Worm (Caenorhabditis elegans) whole organism, L4 larva: ENCODE measurements around the gene scl-13.

ENCODE experiments used
- F44E2.7 ChIP-seq: fragments of 200-800 bp; sonication (Bioruptor generic); IDR thresholded peaks from 2 replicates; pipeline ENCODE4 v2.1.2; 2022; ENCODE audit warnings: missing genetic modification characterization, missing compliant biosample characterization
- R02D3.7 ChIP-seq: fragments of 150-350 bp; sonication (generic microtip); optimal IDR thresholded peaks from 3 replicates; lab custom pipeline; 2014; ENCODE audit warnings: missing biosample characterization, missing genetic modification characterization
- T26A8.4 ChIP-seq: fragments of 200-800 bp; sonication (Bioruptor generic); IDR thresholded peaks from 2 replicates; pipeline ENCODE4 v1.3.6; 2022; ENCODE audit warnings: missing genetic modification characterization, missing compliant biosample characterization
- Y5F2A.4 ChIP-seq: fragments of 200-800 bp; sonication (Bioruptor generic); optimal IDR thresholded peaks from 2 replicates; lab custom pipeline; 2018; ENCODE audit warnings: mild to moderate bottlenecking, missing genetic modification characterization, missing compliant biosample characterization
- Y75B8A.6 ChIP-seq: fragments of 200-800 bp; sonication (Bioruptor generic); IDR thresholded peaks from 2 replicates; pipeline ENCODE4 v1.3.6; 2022; ENCODE audit warnings: missing genetic modification reagents, missing genetic modification characterization, missing compliant biosample characterization
- ZK337.2 ChIP-seq: fragments of 200-800 bp; sonication (Bioruptor generic); IDR thresholded peaks from 2 replicates; pipeline ENCODE4 v1.3.6; 2022; ENCODE audit warnings: missing genetic modification reagents, missing genetic modification characterization, missing compliant biosample characterization
- aha-1 ChIP-seq: fragments of 150-350 bp; peaks from one replicate; lab custom pipeline; 2014; ENCODE audit warnings: missing biosample characterization, missing genetic modification characterization
- aly-2 ChIP-seq: sonication (generic microtip); optimal IDR thresholded peaks from 2 replicates; lab custom pipeline; 2018; ENCODE audit warnings: missing biosample characterization, missing genetic modification characterization
- arid-1 ChIP-seq: fragments of 200-800 bp; sonication (Bioruptor generic); conservative IDR thresholded peaks from 2 replicates; pipeline ENCODE4 v1.3.6; 2022; ENCODE audit warnings: missing genetic modification reagents, missing genetic modification characterization, missing compliant biosample characterization
- ceh-28 ChIP-seq: fragments of 150-350 bp; optimal IDR thresholded peaks from 2 replicates; lab custom pipeline; 2014; ENCODE audit warnings: missing biosample characterization, missing genetic modification reagents, missing genetic modification characterization
- ceh-62 ChIP-seq: sonication (generic microtip); optimal IDR thresholded peaks from 2 replicates; lab custom pipeline; 2017; ENCODE audit warnings: missing biosample characterization, missing genetic modification characterization
- ceh-82 ChIP-seq: sonication (generic microtip); optimal IDR thresholded peaks from 2 replicates; lab custom pipeline; 2017; ENCODE audit warnings: missing biosample characterization, missing genetic modification characterization
- ces-1 ChIP-seq: fragments of 150-350 bp; sonication (generic microtip); optimal IDR thresholded peaks from 4 replicates; lab custom pipeline; 2014; ENCODE audit warnings: missing biosample characterization, missing genetic modification reagents, missing genetic modification characterization
- daf-16 ChIP-seq, 3 experiments: sonication (generic microtip); optimal IDR thresholded peaks; 2 replicates each; lab custom pipeline; 2016 to 2017; ENCODE audit warnings: missing genetic modification characterization in 3 of 3, missing genetic modification reagents in 3 of 3, mild to moderate bottlenecking in 2 of 3, missing compliant biosample characterization in 2 of 3, missing biosample characterization in 1 of 3, moderate library complexity in 1 of 3
- dmd-6 ChIP-seq: fragments of 200-800 bp; sonication (Bioruptor generic); IDR thresholded peaks from 2 replicates; pipeline ENCODE4 v1.3.6; 2022; ENCODE audit warnings: missing genetic modification reagents, missing genetic modification characterization, missing compliant biosample characterization
- dmd-8 ChIP-seq: fragments of 200-800 bp; sonication (Bioruptor generic); IDR thresholded peaks from 2 replicates; pipeline ENCODE4 v1.3.6; 2022; ENCODE audit warnings: missing genetic modification characterization, missing compliant biosample characterization
- dpl-1 ChIP-seq: fragments of 150-350 bp; optimal IDR thresholded peaks from 2 replicates; lab custom pipeline; 2014; ENCODE audit warnings: missing biosample characterization, missing genetic modification reagents, missing genetic modification characterization
- duxl-1 ChIP-seq: sonication (generic microtip); optimal IDR thresholded peaks from 2 replicates; lab custom pipeline; 2016; ENCODE audit warnings: mild to moderate bottlenecking, missing genetic modification characterization, moderate library complexity, missing compliant biosample characterization; ENCODE audit not compliant: poor library complexity
- dve-1 ChIP-seq: sonication (generic microtip); optimal IDR thresholded peaks from 2 replicates; lab custom pipeline; 2017; ENCODE audit warnings: antibody characterized with exemption, mild to moderate bottlenecking, missing genetic modification characterization, missing compliant biosample characterization; ENCODE audit not compliant: insufficient read depth
- egl-43 ChIP-seq: fragments of 200-800 bp; sonication (Bioruptor generic); IDR thresholded peaks from 2 replicates; pipeline ENCODE4 v1.3.6; 2022; ENCODE audit warnings: missing genetic modification reagents, missing genetic modification characterization, missing compliant biosample characterization
- fkh-10 ChIP-seq: fragments of 150-350 bp; optimal IDR thresholded peaks from 2 replicates; lab custom pipeline; 2014; ENCODE audit warnings: missing biosample characterization, missing genetic modification reagents, missing genetic modification characterization
- fos-1 ChIP-seq: fragments of 150-350 bp; optimal IDR thresholded peaks from 2 replicates; lab custom pipeline; 2014; ENCODE audit warnings: missing biosample characterization, missing genetic modification characterization
- hlh-11 ChIP-seq: fragments of 200-800 bp; sonication (Bioruptor generic); optimal IDR thresholded peaks from 2 replicates; lab custom pipeline; 2018; ENCODE audit warnings: mild to moderate bottlenecking, missing genetic modification characterization, missing compliant biosample characterization
- hmg-1.1 ChIP-seq: fragments of 200-800 bp; sonication (Bioruptor generic); IDR thresholded peaks from 2 replicates; pipeline ENCODE4 v1.3.6; 2022; ENCODE audit warnings: missing genetic modification reagents, missing genetic modification characterization, missing compliant biosample characterization
- jun-1 ChIP-seq: fragments of 150-350 bp; optimal IDR thresholded peaks from 2 replicates; lab custom pipeline; 2014; ENCODE audit warnings: missing biosample characterization, missing genetic modification reagents, missing genetic modification characterization
- lim-7 ChIP-seq: fragments of 200-800 bp; sonication (Bioruptor generic); IDR thresholded peaks from 2 replicates; pipeline ENCODE4 v1.3.6; 2022; ENCODE audit warnings: missing genetic modification characterization, missing compliant biosample characterization
- lin-13 ChIP-seq: fragments of 150-350 bp; optimal IDR thresholded peaks from 2 replicates; lab custom pipeline; 2014; ENCODE audit warnings: missing biosample characterization, missing genetic modification reagents, missing genetic modification characterization
- lin-15B ChIP-seq: fragments of 150-350 bp; sonication (generic microtip); optimal IDR thresholded peaks from 3 replicates; lab custom pipeline; 2014; ENCODE audit warnings: missing biosample characterization, missing genetic modification characterization
- lin-39 ChIP-seq: fragments of 150-350 bp; optimal IDR thresholded peaks from 2 replicates; lab custom pipeline; 2014; ENCODE audit warnings: missing biosample characterization, missing genetic modification reagents, missing genetic modification characterization
- mdl-1 ChIP-seq, 2 experiments: fragments of 150-350 bp in 1 of 2; sonication (generic microtip) in 1 of 2; optimal IDR thresholded peaks; 2 replicates each; lab custom pipeline; 2014 to 2017; ENCODE audit warnings: missing biosample characterization in 2 of 2, missing genetic modification characterization in 2 of 2
- mep-1 ChIP-seq: fragments of 150-350 bp; sonication (generic microtip); optimal IDR thresholded peaks from 3 replicates; lab custom pipeline; 2014; ENCODE audit warnings: missing biosample characterization, missing genetic modification characterization
- mxl-3 ChIP-seq: fragments of 200-800 bp; sonication (Bioruptor generic); optimal IDR thresholded peaks from 2 replicates; lab custom pipeline; 2018; ENCODE audit warnings: mild to moderate bottlenecking, missing genetic modification characterization, missing compliant biosample characterization
- nhr-102 ChIP-seq: sonication (generic microtip); optimal IDR thresholded peaks from 2 replicates; lab custom pipeline; 2016; ENCODE audit warnings: mild to moderate bottlenecking, missing genetic modification characterization, moderate library complexity, missing compliant biosample characterization
- nhr-41 ChIP-seq: fragments of 200-800 bp; sonication (Bioruptor generic); IDR thresholded peaks from 2 replicates; pipeline ENCODE4 v1.3.6; 2022; ENCODE audit warnings: missing genetic modification reagents, missing genetic modification characterization, missing compliant biosample characterization
- nhr-77 ChIP-seq: fragments of 150-350 bp; optimal IDR thresholded peaks from 2 replicates; lab custom pipeline; 2014; ENCODE audit warnings: missing biosample characterization, missing genetic modification characterization
- pha-4 ChIP-seq, 2 experiments: fragments of 150-350 bp in 1 of 2; fragments of 200-800 bp in 1 of 2; sonication (Bioruptor generic) in 1 of 2; IDR thresholded peaks in 1 of 2; optimal IDR thresholded peaks in 1 of 2; 2 replicates each; pipeline versions ENCODE4 v1.3.6 to Lab custom; 2014 to 2022; ENCODE audit warnings: missing genetic modification characterization in 2 of 2, missing genetic modification reagents in 2 of 2, missing biosample characterization in 1 of 2, missing compliant biosample characterization in 1 of 2
- php-3 ChIP-seq: fragments of 200-800 bp; sonication (Bioruptor generic); IDR thresholded peaks from 2 replicates; pipeline ENCODE4 v1.3.6; 2022; ENCODE audit warnings: missing genetic modification reagents, missing genetic modification characterization, missing compliant biosample characterization
- pqm-1 ChIP-seq: sonication (generic microtip); optimal IDR thresholded peaks from 2 replicates; lab custom pipeline; 2017; ENCODE audit warnings: missing biosample characterization, missing genetic modification characterization
- rbr-2 ChIP-seq: sonication (generic microtip); optimal IDR thresholded peaks from 2 replicates; lab custom pipeline; 2016; ENCODE audit warnings: missing genotype, missing genetic modification characterization, missing compliant biosample characterization
- snpc-1.2 ChIP-seq: fragments of 200-800 bp; sonication (Bioruptor generic); IDR thresholded peaks from 2 replicates; pipeline ENCODE4 v1.3.6; 2022; ENCODE audit warnings: missing genetic modification reagents, missing genetic modification characterization, missing compliant biosample characterization
- spr-1 ChIP-seq: sonication (generic microtip); optimal IDR thresholded peaks from 2 replicates; lab custom pipeline; 2016; ENCODE audit warnings: mild to moderate bottlenecking, missing genetic modification characterization, missing compliant biosample characterization
- tag-97 ChIP-seq: fragments of 200-800 bp; sonication (Bioruptor generic); IDR thresholded peaks from 2 replicates; pipeline ENCODE4 v1.3.6; 2022; ENCODE audit warnings: missing genetic modification characterization, missing compliant biosample characterization
- unc-62 ChIP-seq, 3 experiments: fragments of 150-350 bp in 1 of 3; sonication (generic microtip); optimal IDR thresholded peaks in 2 of 3; peaks in 1 of 3; 1 replicate in 1 of 3; 2 replicates in 2 of 3; lab custom pipeline; 2014 to 2017; ENCODE audit warnings: missing biosample characterization in 3 of 3, missing genetic modification characterization in 3 of 3, missing genetic modification reagents in 3 of 3, missing genotype in 1 of 3
- zag-1 ChIP-seq: fragments of 150-350 bp; optimal IDR thresholded peaks from 2 replicates; lab custom pipeline; 2014; ENCODE audit warnings: missing biosample characterization, missing genetic modification characterization
- zip-11 ChIP-seq: fragments of 200-800 bp; sonication (Bioruptor generic); IDR thresholded peaks from 2 replicates; pipeline ENCODE4 v1.3.6; 2022; ENCODE audit warnings: missing genetic modification characterization, missing compliant biosample characterization

The scl-13 gene

ce11 chrV:3776946-3777345, 34.5 kb downstream of the scl-13 start (continued):
- TF ChIP-seq Y5F2A.4 (GFP tag; lab: Kevin White, UChicago) (no peak), pha-4 (GFP tag; IDR thresholded peaks at IDR 0.05; lab: Robert Waterston, UW) (no peak), pha-4 (tag; optimal IDR thresholded peaks at IDR 0.05; lab: Kevin White, UChicago) (peak; percentile 18), php-3 (0 out of 2 replicates have a peak, but pooled peaks have one; percentile 21), mxl-3 (GFP tag; lab: Kevin White, UChicago) (no peak), zip-11 (GFP tag; lab: Robert Waterston, UW) (no peak), mep-1 (peak; percentile 6), arid-1 (GFP tag; lab: Robert Waterston, UW) (no peak), hmg-1.1 (GFP tag; lab: Robert Waterston, UW) (no peak), dve-1 (tag; lab: Kevin White, UChicago) (peak; percentile 77), fkh-10 (GFP tag; lab: Kevin White, UChicago) (no peak), hlh-11 (peak; percentile 72), lin-13 (GFP tag; lab: Kevin White, UChicago) (no peak), pqm-1 (tag; lab: Kevin White, UChicago) (peak; percentile 52), dmd-8 (GFP tag; lab: Robert Waterston, UW) (0 out of 2 replicates have a peak, but pooled peaks have one; percentile 51), Y75B8A.6 (GFP tag; lab: Robert Waterston, UW) (no peak), nhr-102 (tag; lab: Kevin White, UChicago) (peak; percentile 9), unc-62 (GFP tag; optimal IDR thresholded peaks at IDR 0.05 in 1 of 2; lab: Kevin White, UChicago) (peak in 1 of 2 experiments; percentile 74), unc-62 (tag; optimal IDR thresholded peaks at IDR 0.05; lab: Kevin White, UChicago) (no peak), aha-1 (tag; lab: Kevin White, UChicago) (peak; percentile 100), jun-1 (no peak), ceh-62 (tag; lab: Kevin White, UChicago) (no peak)

- TF ChIP-seq daf-16 (GFP tag; optimal IDR thresholded peaks at IDR 0.05; lab: Kevin White, UChicago) (no peak), daf-16 (tag; optimal IDR thresholded peaks at IDR 0.05; lab: Kevin White, UChicago) (peak; percentile 29), Y75B8A.6 (GFP tag; lab: Robert Waterston, UW) (no peak), dpl-1 (GFP tag; lab: Kevin White, UChicago) (no peak)
These were observed 35.3 kb downstream of the scl-13 start, which contains the start of gene cysl-3 for ce11 chrV:3776086-3776589. cysl-3 (minus strand) TSS chrV:3776136.

DNA sequence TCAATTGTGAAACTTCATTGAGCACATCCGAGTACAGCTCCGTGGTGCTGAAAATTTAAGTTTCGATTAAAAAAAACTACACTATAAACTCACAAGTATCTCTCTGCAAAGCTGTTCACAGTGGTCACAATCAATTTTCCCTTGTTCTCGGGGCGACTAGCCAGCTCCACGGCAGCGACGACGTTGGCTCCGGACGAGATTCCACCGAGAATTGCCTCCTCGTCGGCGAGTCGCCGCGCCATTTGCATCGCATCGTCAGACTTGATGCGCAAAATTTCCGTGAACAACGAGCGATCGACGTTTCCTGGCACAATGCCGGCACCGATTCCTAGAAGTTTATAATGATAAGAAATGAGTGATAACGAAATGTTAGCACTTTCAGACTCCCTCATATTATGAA, 36.8 kb downstream of the scl-13 start:
- no peak for TF ChIP-seq duxl-1
- no peak for TF ChIP-seq dve-1 (tag; lab: Kevin White, UChicago)
- no peak for TF ChIP-seq ceh-82 (tag; lab: Kevin White, UChicago)
- TF ChIP-seq aly-2 (tag; lab: Kevin White, UChicago), result no peak
- TF ChIP-seq dmd-6 (GFP tag; lab: Robert Waterston, UW), result peak; percentile 18; the same call in 1 of the 2 replicates
- TF ChIP-seq hlh-11, result no peak
- no peak for TF ChIP-seq F44E2.7
- no peak for TF ChIP-seq T26A8.4 (GFP tag; lab: Robert Waterston, UW)
- no peak for TF ChIP-seq nhr-77 (tag; lab: Kevin White, UChicago)
- no peak for TF ChIP-seq nhr-41 (GFP tag; lab: Robert Waterston, UW)
- no peak for TF ChIP-seq fos-1
- TF ChIP-seq R02D3.7 (tag; lab: Kevin White, UChicago), result no peak
- no peak for TF ChIP-seq Y5F2A.4 (GFP tag; lab: Kevin White, UChicago)
- TF ChIP-seq ces-1 (GFP tag; lab: Kevin White, UChicago), result no peak
- no peak for TF ChIP-seq lin-15B
- TF ChIP-seq lim-7 (GFP tag; lab: Robert Waterston, UW), result no peak
- no peak for TF ChIP-seq arid-1 (GFP tag; lab: Robert Waterston, UW)
- no peak for TF ChIP-seq zag-1 (tag; lab: Kevin White, UChicago)
- no peak for TF ChIP-seq lin-39 (tag; lab: Kevin White, UChicago)
- TF ChIP-seq snpc-1.2 (GFP tag; lab: Robert Waterston, UW), result no peak
- TF ChIP-seq tag-97 (GFP tag; lab: Robert Waterston, UW), result no peak
- no peak for TF ChIP-seq rbr-2
- TF ChIP-seq zip-11 (GFP tag; lab: Robert Waterston, UW), result no peak
- TF ChIP-seq egl-43, result no peak
- TF ChIP-seq dpl-1 (GFP tag; lab: Kevin White, UChicago), result no peak
- TF ChIP-seq ZK337.2 (GFP tag; lab: Robert Waterston, UW), result no peak
- 0 out of 2 replicates have a peak, but pooled peaks have one; percentile 32 for TF ChIP-seq php-3
- TF ChIP-seq mdl-1 (tag; optimal IDR thresholded peaks at IDR 0.05; lab: Kevin White, UChicago), result no peak
- TF ChIP-seq ceh-28 (tag; lab: Kevin White, UChicago), result no peak
- TF ChIP-seq spr-1, result no peak
- no peak for TF ChIP-seq lin-13 (GFP tag; lab: Kevin White, UChicago)
